Worm (Caenorhabditis elegans): Measurements from ENCODE around the gene tat-1.

Gene tat-1

ce11 chrIII:12445991-12446502 lies 24.5 kb upstream of the tat-1 start, which contains the start of gene Y49E10.18:
Gene Y49E10.18 (minus strand): TSS chrIII:12446106.
- TF ChIP-seq jun-1 (tag; optimal IDR thresholded peaks at IDR 0.05) (peak; percentile 7), skn-1 (tag; optimal IDR thresholded peaks at IDR 0.05) (no peak), elt-2 (tag; optimal IDR thresholded peaks at IDR 0.05) (peak; percentile 91), pqm-1 (tag; optimal IDR thresholded peaks at IDR 0.05) (peak; percentile 85)

ce11 chrIII:12445223-12445622 lies 23.7 kb upstream of the tat-1 start:
- peak; percentile 92 for TF ChIP-seq elt-2 (tag; optimal IDR thresholded peaks at IDR 0.05)
- no peak for TF ChIP-seq pqm-1 (tag; optimal IDR thresholded peaks at IDR 0.05)

ce11 chrIII:12443880-12444279 lies 22.4 kb upstream of the tat-1 start:
- TF ChIP-seq nfya-1 (tag; optimal IDR thresholded peaks at IDR 0.05; ENCODE audit: insufficient read depth) (peak; percentile 80), nhr-28 (tag; optimal IDR thresholded peaks at IDR 0.05) (no peak), lin-39 (tag; optimal IDR thresholded peaks at IDR 0.05) (no peak), nhr-237 (tag; optimal IDR thresholded peaks at IDR 0.05) (no peak), unc-62 (GFP tag; optimal IDR thresholded peaks at IDR 0.05) (no peak), nhr-76 (tag; optimal IDR thresholded peaks at IDR 0.05) (no peak), snpc-4 (tag; optimal IDR thresholded peaks at IDR 0.05) (no peak), nhr-25 (tag; optimal IDR thresholded peaks at IDR 0.05) (no peak)

- TF ChIP-seq nhr-28 (tag; optimal IDR thresholded peaks at IDR 0.05), result no peak
- no peak for TF ChIP-seq egl-5 (tag; optimal IDR thresholded peaks at IDR 0.05)
- no peak for TF ChIP-seq elt-2 (tag; optimal IDR thresholded peaks at IDR 0.05)
- no peak for TF ChIP-seq nhr-25 (tag; optimal IDR thresholded peaks at IDR 0.05)
- no peak for TF ChIP-seq nfya-1 (tag; optimal IDR thresholded peaks at IDR 0.05; ENCODE audit: insufficient read depth)
- TF ChIP-seq fkh-2 (tag; optimal IDR thresholded peaks at IDR 0.05), result no peak
- no peak for TF ChIP-seq lin-39 (tag; optimal IDR thresholded peaks at IDR 0.05)
- TF ChIP-seq nhr-67 (tag; optimal IDR thresholded peaks at IDR 0.05), result no peak
- no peak for TF ChIP-seq fkh-10 (GFP tag; optimal IDR thresholded peaks at IDR 0.05)
- no peak for TF ChIP-seq lsy-12 (tag; optimal IDR thresholded peaks at IDR 0.05)
- no peak for TF ChIP-seq egl-27 (tag; optimal IDR thresholded peaks at IDR 0.05)
- TF ChIP-seq unc-39 (tag; optimal IDR thresholded peaks at IDR 0.05), result no peak
- TF ChIP-seq ztf-11 (tag; optimal IDR thresholded peaks at IDR 0.05), result no peak
- no peak for TF ChIP-seq nhr-43 (tag; optimal IDR thresholded peaks at IDR 0.05; ENCODE audit: poor library complexity, severe bottlenecking)
- no peak for TF ChIP-seq mdl-1 (tag; optimal IDR thresholded peaks at IDR 0.05)
- no peak for TF ChIP-seq skn-1 (tag; optimal IDR thresholded peaks at IDR 0.05)
- no peak for TF ChIP-seq ama-1 (optimal IDR thresholded peaks at IDR 0.05)
- TF ChIP-seq fos-1 (tag; optimal IDR thresholded peaks at IDR 0.05), result no peak
Observed at ce11 chrIII:12439056-12439455, 17.5 kb upstream of the tat-1 start.

ce11 chrIII:12437020-12437419 lies 15.5 kb upstream of the tat-1 start:
- TF ChIP-seq nhr-12 (tag; optimal IDR thresholded peaks at IDR 0.05) (no peak), mml-1 (tag; optimal IDR thresholded peaks at IDR 0.05) (no peak), jun-1 (tag; optimal IDR thresholded peaks at IDR 0.05) (no peak), eor-1 (tag; optimal IDR thresholded peaks at IDR 0.05) (no peak), zag-1 (tag; optimal IDR thresholded peaks at IDR 0.05) (no peak), R02D3.7 (tag; optimal IDR thresholded peaks at IDR 0.05) (no peak), nhr-237 (tag; optimal IDR thresholded peaks at IDR 0.05) (no peak), ZK546.5 (tag; optimal IDR thresholded peaks at IDR 0.05) (no peak), egl-27 (tag; optimal IDR thresholded peaks at IDR 0.05) (no peak), nhr-23 (tag; optimal IDR thresholded peaks at IDR 0.05) (no peak), tbx-2 (tag; optimal IDR thresholded peaks at IDR 0.05) (no peak), fos-1 (tag; optimal IDR thresholded peaks at IDR 0.05) (no peak)

ce11 chrIII:12436215-12436614 lies 14.7 kb upstream of the tat-1 start, which contains the start of gene fbxa-218:
Gene fbxa-218 (plus strand): TSS chrIII:12436515.
- no peak for TF ChIP-seq elt-1 (tag; optimal IDR thresholded peaks at IDR 0.05)
- TF ChIP-seq aly-2 (tag; optimal IDR thresholded peaks at IDR 0.05), result no peak
- TF ChIP-seq hmg-11 (tag; optimal IDR thresholded peaks at IDR 0.05), result no peak
- no peak for TF ChIP-seq snpc-4 (tag; optimal IDR thresholded peaks at IDR 0.05)
- no peak for TF ChIP-seq ztf-4 (tag; optimal IDR thresholded peaks at IDR 0.05)
- TF ChIP-seq tbx-2 (tag; optimal IDR thresholded peaks at IDR 0.05), result no peak
- TF ChIP-seq fos-1 (tag; optimal IDR thresholded peaks at IDR 0.05), result no peak
- TF ChIP-seq mdl-1 (tag; optimal IDR thresholded peaks at IDR 0.05), result no peak
- TF ChIP-seq jun-1 (tag; optimal IDR thresholded peaks at IDR 0.05), result no peak
- TF ChIP-seq mml-1 (tag; optimal IDR thresholded peaks at IDR 0.05), result no peak
- TF ChIP-seq lin-15B (tag; optimal IDR thresholded peaks at IDR 0.05), result no peak

Measured in whole organism, L3 larva.